Worm (Caenorhabditis elegans) whole organism, L2 larva: ENCODE results near the gene T24C12.3.

Source experiments
- ZK546.5 ChIP-seq: sonication (generic microtip); optimal IDR thresholded peaks from 2 replicates; lab custom pipeline; 2017; ENCODE audit warnings: missing biosample characterization, missing genetic modification characterization
- blmp-1 ChIP-seq: sonication (generic microtip); optimal IDR thresholded peaks from 2 replicates; lab custom pipeline; 2017; ENCODE audit warnings: missing genetic modification characterization, mild to moderate bottlenecking, missing compliant biosample characterization, antibody characterized with exemption, moderate library complexity; ENCODE audit not compliant: insufficient read depth
- mbf-1 ChIP-seq: sonication (generic microtip); optimal IDR thresholded peaks from 2 replicates; lab custom pipeline; 2017; ENCODE audit warnings: missing biosample characterization, missing genetic modification characterization
- nhr-12 ChIP-seq: fragments of 150-350 bp; optimal IDR thresholded peaks from 2 replicates; lab custom pipeline; 2014; ENCODE audit warnings: missing biosample characterization, missing genetic modification characterization
- nhr-77 ChIP-seq: fragments of 150-350 bp; optimal IDR thresholded peaks from 2 replicates; lab custom pipeline; 2014; ENCODE audit warnings: missing biosample characterization, missing genetic modification characterization
- peb-1 ChIP-seq: fragments of 150-350 bp; optimal IDR thresholded peaks from 2 replicates; lab custom pipeline; 2014; ENCODE audit warnings: missing biosample characterization, missing genetic modification characterization
- snpc-4 ChIP-seq: fragments of 150-350 bp; optimal IDR thresholded peaks from 2 replicates; lab custom pipeline; 2014; ENCODE audit warnings: missing biosample characterization, missing genetic modification characterization
- unc-62 ChIP-seq: fragments of 150-350 bp; optimal IDR thresholded peaks from 2 replicates; lab custom pipeline; 2014; ENCODE audit warnings: missing biosample characterization, missing genetic modification reagents, missing genetic modification characterization
- zag-1 ChIP-seq: fragments of 150-350 bp; optimal IDR thresholded peaks from 2 replicates; lab custom pipeline; 2014; ENCODE audit warnings: missing biosample characterization, missing genetic modification characterization

DNA sequence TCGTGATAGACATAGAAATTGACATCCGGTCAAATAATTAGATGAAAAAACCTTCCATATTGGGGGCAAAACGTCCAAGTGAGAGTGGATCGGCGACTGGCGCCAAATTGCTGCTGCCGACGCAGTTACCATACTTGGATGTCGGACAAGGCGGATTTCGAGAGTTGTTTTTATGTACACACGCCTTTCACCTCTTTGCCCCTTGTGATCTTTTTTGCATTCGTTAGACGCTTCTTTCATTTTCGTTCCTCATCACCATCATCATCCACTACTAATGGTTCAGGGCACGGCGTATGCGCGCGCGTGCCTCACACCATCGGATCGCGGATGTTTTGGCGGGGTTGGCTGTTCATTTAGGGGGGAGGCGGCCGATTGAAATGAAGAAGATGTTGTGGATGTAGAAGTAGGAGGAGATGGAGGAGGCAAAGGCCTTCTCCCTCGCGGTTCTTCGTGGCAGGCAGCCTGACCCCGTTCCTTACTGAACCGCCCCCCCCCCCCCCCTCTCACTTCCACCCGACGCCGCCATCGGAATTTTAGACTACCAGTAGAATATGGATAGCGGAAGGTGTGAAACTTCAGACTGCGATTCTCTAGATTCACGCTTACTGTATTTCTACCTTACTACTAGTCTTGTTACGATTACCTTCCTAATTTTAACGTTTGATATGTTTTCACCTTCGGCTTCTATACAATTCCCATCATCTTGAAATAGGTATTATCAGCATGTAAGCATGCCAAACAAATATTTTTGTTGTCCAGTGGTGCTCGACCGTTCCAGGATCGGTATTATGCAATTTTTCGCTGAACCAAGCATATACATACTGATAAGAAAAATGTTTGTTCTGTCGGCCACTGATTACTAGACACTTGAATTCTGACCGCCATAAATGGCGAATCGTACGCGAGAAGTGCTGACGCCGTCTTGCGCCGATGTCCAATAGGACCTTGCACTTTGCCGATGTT, 10.0 kb upstream of the T24C12.3 start:
- no peak for TF ChIP-seq blmp-1
- no peak for TF ChIP-seq zag-1
- TF ChIP-seq ZK546.5 (tag; lab: Kevin White, UChicago), result no peak
- TF ChIP-seq nhr-12 (tag; lab: Kevin White, UChicago), result no peak
- TF ChIP-seq unc-62, result no peak
- no peak for TF ChIP-seq nhr-77 (tag; lab: Kevin White, UChicago)
- TF ChIP-seq peb-1 (tag; lab: Kevin White, UChicago), result no peak
- no peak for TF ChIP-seq mbf-1
- TF ChIP-seq snpc-4 (tag; lab: Kevin White, UChicago), result no peak
